Comparison of ENCODE assay signal across 1 fruit fly cellular context in the genomic region with DNA sequence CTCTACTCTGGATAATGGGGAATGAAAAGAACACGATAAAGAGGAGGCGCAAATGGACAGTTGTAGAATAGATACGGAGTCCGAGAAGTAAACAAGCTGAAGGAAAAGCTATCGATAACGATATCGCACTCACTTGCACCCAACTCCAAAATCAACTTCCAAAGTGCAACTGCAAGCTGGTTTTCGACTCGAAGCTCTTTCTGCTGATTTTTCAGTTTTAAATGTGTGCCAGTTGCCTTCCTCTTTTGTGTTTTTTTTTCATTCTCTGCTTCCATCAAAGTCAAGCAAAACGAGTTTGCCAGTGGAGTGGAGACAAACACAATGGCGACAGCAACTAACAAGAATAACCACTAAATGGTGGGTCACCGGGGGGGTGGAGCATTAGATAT.
TF ChIP-seq lines count a peak whose summit lies in the region.

No protein-coding gene starts in this region.

TF ChIP-seq in whole organism, embryonic, 481 proteins besides CTCF, POLR2A, EP300 and RAD21 (continued from another document):
- TF ChIP-seq CG17612 (GFP tag; IDR thresholded peaks at IDR 0.05; lab: Robert Waterston, UW) (no peak), CG9727 (GFP tag; optimal IDR thresholded peaks at IDR 0.05; lab: Kevin White, UChicago) (no peak), sim (GFP tag; IDR thresholded peaks at IDR 0.05; lab: Robert Waterston, UW) (no peak), cwo (GFP tag; optimal IDR thresholded peaks at IDR 0.05; lab: Kevin White, UChicago) (no peak), pho (GFP tag; optimal IDR thresholded peaks at IDR 0.05; lab: Kevin White, UChicago) (no peak), Dref (GFP tag; IDR thresholded peaks at IDR 0.05; lab: Robert Waterston, UW) (peak; percentile 42; the same call in 1 of the 2 replicates), CG15073 (GFP tag; optimal IDR thresholded peaks at IDR 0.05; lab: Kevin White, UChicago) (no peak), CG8089 (GFP tag; optimal IDR thresholded peaks at IDR 0.05; lab: Kevin White, UChicago) (no peak), klu (GFP tag; IDR thresholded peaks at IDR 0.05; lab: Robert Waterston, UW) (no peak), chm (GFP tag; IDR thresholded peaks at IDR 0.05; lab: Robert Waterston, UW) (no peak)
